Fruit fly (Drosophila melanogaster): ENCODE results near the gene CG15014.

DNA sequence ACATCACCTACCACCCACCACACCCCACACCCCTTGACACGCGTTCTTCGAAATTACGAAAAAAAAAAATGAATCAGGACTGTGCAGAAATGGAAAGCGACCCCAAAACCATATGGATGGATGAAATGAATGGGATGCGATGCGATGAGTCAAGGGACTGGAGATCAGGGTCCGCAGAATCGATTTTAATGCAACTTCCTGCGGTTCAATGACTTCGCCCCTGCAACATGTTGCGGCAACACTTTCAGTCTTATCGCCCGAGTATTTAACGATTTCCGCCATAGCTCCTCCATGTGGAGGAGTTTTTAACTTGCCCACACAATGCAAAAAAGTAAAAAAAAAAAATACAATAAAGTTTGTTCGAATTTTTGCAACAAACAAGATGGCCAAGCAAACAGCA is 30.6 kb upstream of the CG15014 start:
- TF ChIP-seq OdsH (GFP tag; optimal IDR thresholded peaks at IDR 0.05) (no peak), CG31627 (GFP tag; optimal IDR thresholded peaks at IDR 0.05) (no peak), fd59A (GFP tag; optimal IDR thresholded peaks at IDR 0.05) (no peak), ss (GFP tag; optimal IDR thresholded peaks at IDR 0.05) (no peak), Eip75B (GFP tag; optimal IDR thresholded peaks at IDR 0.05) (no peak), pdm3 (GFP tag; optimal IDR thresholded peaks at IDR 0.05) (no peak), CG10669 (GFP tag; optimal IDR thresholded peaks at IDR 0.05) (no peak), CG11762 (GFP tag; optimal IDR thresholded peaks at IDR 0.05; ENCODE audit: insufficient read depth) (no peak), CG10631 (GFP tag; optimal IDR thresholded peaks at IDR 0.05) (no peak), CG6854 (GFP tag; optimal IDR thresholded peaks at IDR 0.05) (no peak)

Measured in whole organism, prepupa.